Fruit fly (Drosophila melanogaster) whole organism, embryonic: Measurements from ENCODE around the gene Eip93F.

ENCODE experiments used
- Adf1 ChIP-seq: fragments of 200-800 bp; sonication (Bioruptor generic); IDR thresholded peaks from 2 replicates; pipeline ENCODE4 v1.3.6; 2022; ENCODE audit warnings: missing biosample characterization, missing genetic modification characterization
- CG2120 ChIP-seq: fragments of 200-800 bp; sonication (Bioruptor generic); optimal IDR thresholded peaks from 3 replicates; lab custom pipeline; 2016; ENCODE audit warnings: missing biosample characterization, missing genetic modification characterization
- esg ChIP-seq: fragments of 200-800 bp; sonication (Bioruptor generic); conservative IDR thresholded peaks from 2 replicates; pipeline ENCODE4 v1.3.6; 2022; ENCODE audit warnings: missing biosample characterization, missing genetic modification characterization
- kah ChIP-seq: fragments of 200-800 bp; sonication (Bioruptor generic); optimal IDR thresholded peaks from 2 replicates; lab custom pipeline; 2018; ENCODE audit warnings: missing biosample characterization, mild to moderate bottlenecking, missing genetic modification characterization
- lilli ChIP-seq: fragments of 200-800 bp; sonication (Bioruptor generic); optimal IDR thresholded peaks from 3 replicates; lab custom pipeline; 2016; ENCODE audit warnings: missing biosample characterization, missing genetic modification characterization
- unpg ChIP-seq: fragments of 200-800 bp; sonication (Bioruptor generic); optimal IDR thresholded peaks from 3 replicates; lab custom pipeline; 2018; ENCODE audit warnings: missing biosample characterization, mild to moderate bottlenecking, missing genetic modification characterization, moderate library complexity
- zf30C ChIP-seq: fragments of 200-800 bp; sonication (Bioruptor generic); optimal IDR thresholded peaks from 3 replicates; lab custom pipeline; 2018; ENCODE audit warnings: missing biosample characterization, mild to moderate bottlenecking, missing genetic modification characterization

DNA sequence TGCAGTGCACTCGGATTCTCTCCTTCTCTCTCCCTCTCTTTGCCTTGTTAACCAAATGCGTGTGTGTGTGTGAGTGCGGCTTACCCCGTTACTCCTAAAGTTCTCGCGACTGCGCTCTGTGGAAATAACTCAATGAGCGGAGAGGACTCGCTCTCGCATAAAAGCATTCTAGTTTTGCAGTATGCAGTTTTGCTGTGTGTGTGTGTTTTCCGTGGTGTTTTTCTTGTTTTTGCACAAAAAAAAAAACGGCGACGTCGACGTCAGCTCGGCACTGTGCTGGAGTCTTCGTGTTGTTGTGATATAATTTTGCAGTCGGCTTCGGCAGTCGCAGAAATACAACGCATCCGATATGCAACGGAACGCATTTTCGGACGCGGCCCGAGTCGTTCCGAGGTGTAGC lies 23.2 kb downstream of the Eip93F start:
- TF ChIP-seq zf30C (no peak), Adf1 (GFP tag; lab: Robert Waterston, UW) (no peak), kah (GFP tag; lab: Kevin White, UChicago) (no peak), esg (GFP tag; lab: Robert Waterston, UW) (no peak), lilli (GFP tag; lab: Kevin White, UChicago) (no peak), unpg (GFP tag; lab: Kevin White, UChicago) (no peak), CG2120 (GFP tag; lab: Kevin White, UChicago) (no peak)
